Worm (Caenorhabditis elegans) whole organism, L4/young adult: ENCODE data around the gene W04B5.6.

Source experiments
- W03F9.2 ChIP-seq: fragments of 150-350 bp; optimal IDR thresholded peaks from 2 replicates; lab custom pipeline; 2014; ENCODE audit warnings: missing biosample characterization, missing genetic modification characterization
- dao-5 ChIP-seq: sonication (generic microtip); optimal IDR thresholded peaks from 2 replicates; lab custom pipeline; 2016; ENCODE audit warnings: missing genotype, missing genetic modification characterization, moderate library complexity, missing compliant biosample characterization
- him-1 ChIP-seq: sonication (generic microtip); optimal IDR thresholded peaks from 2 replicates; lab custom pipeline; 2016; ENCODE audit warnings: missing genotype, missing genetic modification reagents, missing genetic modification characterization, missing compliant biosample characterization

ce11 chrIII:2391704-2392103, 43.6 kb downstream of the W04B5.6 start:
- no peak for TF ChIP-seq W03F9.2 (tag; lab: Kevin White, UChicago)
- no peak for TF ChIP-seq him-1
- no peak for TF ChIP-seq dao-5
